Fruit fly (Drosophila melanogaster) whole organism, embryonic: ENCODE measurements around the gene CG14982.

ENCODE experiments used
- CG15269 ChIP-seq: fragments of 200-800 bp; sonication (Bioruptor generic); optimal IDR thresholded peaks from 2 replicates; lab custom pipeline; 2018; ENCODE audit warnings: missing biosample characterization, mild to moderate bottlenecking, missing genetic modification characterization, moderate library complexity
- CG1792 ChIP-seq: fragments of 200-800 bp; sonication (Bioruptor generic); optimal IDR thresholded peaks from 2 replicates; lab custom pipeline; 2016; ENCODE audit warnings: missing biosample characterization, missing genetic modification characterization
- CG4360 ChIP-seq: fragments of 200-800 bp; sonication (Bioruptor generic); IDR thresholded peaks from 2 replicates; pipeline ENCODE4 v1.3.6; 2022; ENCODE audit warnings: missing biosample characterization, missing genetic modification characterization
- CG6765 ChIP-seq: fragments of 200-800 bp; sonication (Bioruptor generic); optimal IDR thresholded peaks from 3 replicates; lab custom pipeline; 2017; ENCODE audit warnings: missing biosample characterization, mild to moderate bottlenecking, missing genetic modification characterization
- CTCF ChIP-seq: fragments of 200-800 bp; sonication (Bioruptor generic); optimal IDR thresholded peaks from 2 replicates; lab custom pipeline; 2017; ENCODE audit warnings: missing biosample characterization, mild to moderate bottlenecking, missing genetic modification characterization, moderate library complexity
- HmgD ChIP-seq: fragments of 200-800 bp; sonication (Bioruptor generic); optimal IDR thresholded peaks from 3 replicates; lab custom pipeline; 2016; ENCODE audit warnings: missing biosample characterization, missing genetic modification characterization
- Hr78 ChIP-seq, 2 experiments: fragments of 200-800 bp in 1 of 2; fragments of >200 bp in 1 of 2; sonication (Bioruptor generic) in 1 of 2; optimal IDR thresholded peaks; 2 replicates each; lab custom pipeline; 2017 to 2019; ENCODE audit warnings: missing biosample characterization in 2 of 2, missing genetic modification characterization in 2 of 2, mild to moderate bottlenecking in 1 of 2, moderate library complexity in 1 of 2
- Max ChIP-seq: fragments of 200-800 bp; sonication (Bioruptor generic); optimal IDR thresholded peaks from 2 replicates; lab custom pipeline; 2016; ENCODE audit warnings: missing biosample characterization, mild to moderate bottlenecking, missing genetic modification characterization
- Usf ChIP-seq: fragments of 200-800 bp; sonication (Bioruptor generic); optimal IDR thresholded peaks from 2 replicates; lab custom pipeline; 2017; ENCODE audit warnings: missing genotype, missing biosample characterization, missing genetic modification characterization
- ftz-f1 ChIP-seq: fragments of 200-800 bp; sonication (Bioruptor generic); optimal IDR thresholded peaks from 2 replicates; lab custom pipeline; 2016; ENCODE audit warnings: missing biosample characterization, missing genetic modification characterization
- pfk ChIP-seq: fragments of 200-800 bp; sonication (Bioruptor generic); optimal IDR thresholded peaks from 2 replicates; lab custom pipeline; 2018; ENCODE audit warnings: missing biosample characterization, mild to moderate bottlenecking, missing genetic modification characterization, moderate library complexity
- zen ChIP-seq: fragments of 200-800 bp; sonication (Bioruptor generic); optimal IDR thresholded peaks from 3 replicates; lab custom pipeline; 2018; ENCODE audit warnings: missing biosample characterization, mild to moderate bottlenecking, missing genetic modification characterization, moderate library complexity

dm6 chr3L:3926191-3926765, 16.2 kb upstream of the CG14982 start:
- TF ChIP-seq CG15269 (tag; lab: Kevin White, UChicago) (no peak), CG6765 (GFP tag; lab: Kevin White, UChicago) (no peak), CTCF (no peak), Usf (GFP tag; lab: Kevin White, UChicago) (no peak), zen (tag; lab: Kevin White, UChicago) (no peak), pfk (GFP tag; lab: Kevin White, UChicago) (no peak), Max (GFP tag; lab: Kevin White, UChicago) (no peak), HmgD (GFP tag; lab: Kevin White, UChicago) (no peak), Hr78 (GFP tag; optimal IDR thresholded peaks at IDR 0.05; lab: Kevin White, UChicago) (no peak), CG4360 (no peak), ftz-f1 (GFP tag; lab: Kevin White, UChicago) (no peak), CG1792 (GFP tag; lab: Kevin White, UChicago) (no peak)
